Worm (Caenorhabditis elegans): ENCODE measurements around the gene F35C5.3.
A peak's percentile ranks its signal among the peaks of the same experiment; 100 is the strongest.

Gene F35C5.3

ce11 chrII:12865604-12866003, 23.0 kb upstream of the F35C5.3 start, which contains the start of gene snf-5:
Gene snf-5 (minus strand): TSS chrII:12865785.
- no peak for TF ChIP-seq nhr-84 (tag; optimal IDR thresholded peaks at IDR 0.05)
- no peak for TF ChIP-seq hlh-4 (tag; optimal IDR thresholded peaks at IDR 0.05)
- no peak for TF ChIP-seq efl-1 (optimal IDR thresholded peaks at IDR 0.05)
- peak in 1 of 2 experiments; percentile 90 for TF ChIP-seq efl-1 (GFP tag; optimal IDR thresholded peaks at IDR 0.05 in 1 of 2)

- no peak for TF ChIP-seq pax-3 (tag; optimal IDR thresholded peaks at IDR 0.05)
- no peak for TF ChIP-seq elt-2 (tag; optimal IDR thresholded peaks at IDR 0.05)
- no peak for TF ChIP-seq hpl-2 (GFP tag; optimal IDR thresholded peaks at IDR 0.05)
- TF ChIP-seq egl-27 (tag; optimal IDR thresholded peaks at IDR 0.05) = no peak
- no peak for TF ChIP-seq zip-4 (GFP tag; optimal IDR thresholded peaks at IDR 0.05)
Measured at ce11 chrII:12866079-12866478, 22.5 kb upstream of the F35C5.3 start.

- no peak for TF ChIP-seq egl-27 (tag; optimal IDR thresholded peaks at IDR 0.05)
- no peak for TF ChIP-seq ets-5 (GFP tag; IDR thresholded peaks at IDR 0.05)
- no peak for TF ChIP-seq aha-1 (tag; optimal IDR thresholded peaks at IDR 0.05)
- TF ChIP-seq nhr-85 (tag) = peak; percentile 32
- TF ChIP-seq efl-3 (GFP tag; optimal IDR thresholded peaks at IDR 0.05) = no peak
- TF ChIP-seq C16A3.4 (tag; optimal IDR thresholded peaks at IDR 0.05) = no peak
- no peak for TF ChIP-seq nhr-11 (tag; optimal IDR thresholded peaks at IDR 0.05)
- no peak for TF ChIP-seq efl-1 (optimal IDR thresholded peaks at IDR 0.05)
- TF ChIP-seq efl-1 (GFP tag; optimal IDR thresholded peaks at IDR 0.05 in 1 of 2) = peak in 1 of 2 experiments; percentile 17
Measured at ce11 chrII:12878071-12878668, 10.4 kb upstream of the F35C5.3 start, which contains the start of gene gsy-1. Gene gsy-1 (minus strand): TSS chrII:12878121.

ce11 chrII:12878697-12879096, 9.9 kb upstream of the F35C5.3 start:
- TF ChIP-seq mab-9 (GFP tag; IDR thresholded peaks at IDR 0.05) (no peak), xbp-1 (tag; optimal IDR thresholded peaks at IDR 0.05) (no peak), irx-1 (tag; optimal IDR thresholded peaks at IDR 0.05) (peak; percentile 14), nhr-71 (tag; optimal IDR thresholded peaks at IDR 0.05) (peak; percentile 69), isw-1 (GFP tag; IDR thresholded peaks at IDR 0.05) (no peak), lin-35 (GFP tag; optimal IDR thresholded peaks at IDR 0.05) (peak in 1 of 2 experiments; percentile 48), sox-4 (tag; optimal IDR thresholded peaks at IDR 0.05) (no peak), pqm-1 (tag; optimal IDR thresholded peaks at IDR 0.05) (no peak), sup-37 (GFP tag; optimal IDR thresholded peaks at IDR 0.05) (no peak), lin-14 (GFP tag; optimal IDR thresholded peaks at IDR 0.05) (no peak), nhr-77 (tag; optimal IDR thresholded peaks at IDR 0.05) (peak; percentile 24), egl-13 (tag; optimal IDR thresholded peaks at IDR 0.05) (no peak), swsn-7 (tag; optimal IDR thresholded peaks at IDR 0.05) (peak; percentile 14), alr-1 (tag; optimal IDR thresholded peaks at IDR 0.05; ENCODE audit: borderline replicate concordance) (no peak), ceh-88 (GFP tag; IDR thresholded peaks at IDR 0.05) (no peak), ceh-90 (tag; optimal IDR thresholded peaks at IDR 0.05) (no peak), dsc-1 (tag; optimal IDR thresholded peaks at IDR 0.05) (no peak), vab-15 (tag; optimal IDR thresholded peaks at IDR 0.05) (no peak), ets-5 (GFP tag; IDR thresholded peaks at IDR 0.05) (no peak), ztf-11 (tag; optimal IDR thresholded peaks at IDR 0.05) (no peak), lsy-2 (tag; optimal IDR thresholded peaks at IDR 0.05) (peak; percentile 4 to 26), lir-3 (tag; optimal IDR thresholded peaks at IDR 0.05; ENCODE audit: poor library complexity) (no peak), mef-2 (tag; optimal IDR thresholded peaks at IDR 0.05) (no peak), skn-1 (tag; optimal IDR thresholded peaks at IDR 0.05) (no peak), fkh-10 (GFP tag; optimal IDR thresholded peaks at IDR 0.05) (no peak), jun-1 (tag; optimal IDR thresholded peaks at IDR 0.05) (no peak), lin-15B (tag; optimal IDR thresholded peaks at IDR 0.05) (no peak), nhr-237 (tag; optimal IDR thresholded peaks at IDR 0.05) (no peak), F16B12.6 (tag; optimal IDR thresholded peaks at IDR 0.05) (peak; percentile 3), hlh-17 (GFP tag; optimal IDR thresholded peaks at IDR 0.05; ENCODE audit: borderline replicate concordance) (no peak), C16A3.4 (tag; optimal IDR thresholded peaks at IDR 0.05) (no peak), nhr-47 (tag; optimal IDR thresholded peaks at IDR 0.05) (no peak), unc-130 (tag; optimal IDR thresholded peaks at IDR 0.05) (no peak), lin-13 (GFP tag; optimal IDR thresholded peaks at IDR 0.05) (no peak)
